Worm (Caenorhabditis elegans): ENCODE data around the gene gei-14.

Gene gei-14

ce11 chrII:8264619-8265018, 11.4 kb downstream of the gei-14 start, which contains the start of gene srdh-1:
Gene srdh-1, plus strand, starts transcription at chrII:8264661.
- TF ChIP-seq unc-62 (GFP tag; optimal IDR thresholded peaks at IDR 0.05) = no peak

ce11 chrII:8263562-8263961, 12.5 kb downstream of the gei-14 start:
- no peak for TF ChIP-seq unc-62 (GFP tag; optimal IDR thresholded peaks at IDR 0.05)

DNA sequence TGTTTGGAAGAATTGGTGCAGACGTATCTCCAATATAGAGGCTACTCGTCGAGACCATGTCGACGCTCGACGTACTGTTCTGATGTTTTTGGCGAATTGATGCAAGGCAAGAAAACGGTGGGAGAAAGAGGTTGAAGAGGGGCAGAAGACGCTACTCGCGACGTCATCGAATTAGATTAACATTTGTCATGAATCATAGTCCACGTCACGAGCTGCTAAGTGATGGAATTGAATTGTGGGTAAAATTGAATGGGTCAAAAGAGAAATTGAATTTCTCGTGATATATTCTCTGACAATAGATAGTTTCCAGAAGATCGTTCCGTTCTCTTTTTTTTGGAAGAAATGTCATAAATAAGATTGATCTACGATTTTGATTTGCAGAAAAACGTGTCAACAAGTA, 16.4 kb downstream of the gei-14 start:
- no peak for TF ChIP-seq unc-62 (GFP tag; optimal IDR thresholded peaks at IDR 0.05)

DNA sequence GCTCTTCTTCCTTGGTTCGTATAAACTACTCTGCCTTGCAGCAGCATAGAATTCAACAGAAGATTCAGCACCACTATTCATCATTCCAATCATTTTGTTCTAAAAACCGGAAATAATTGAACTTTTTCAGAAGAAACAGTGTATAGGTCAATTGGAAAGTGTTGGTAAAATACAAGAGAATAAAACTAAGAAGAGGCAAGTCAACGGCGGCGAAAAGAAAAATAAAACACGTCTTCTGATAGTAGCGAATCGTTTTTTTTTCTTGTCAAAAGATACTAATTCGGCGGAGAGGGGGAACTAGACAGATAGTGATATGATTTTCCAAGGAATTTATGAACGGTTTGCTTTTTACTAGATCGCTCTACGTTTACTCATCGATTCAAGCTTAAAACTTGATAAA, 17.0 kb downstream of the gei-14 start, which contains the start of gene F35C11.6:
TSS of gene F35C11.6 (minus strand) at position 101 of the 400 bp plus-strand sequence.
- TF ChIP-seq unc-62 (GFP tag; optimal IDR thresholded peaks at IDR 0.05) = no peak

DNA sequence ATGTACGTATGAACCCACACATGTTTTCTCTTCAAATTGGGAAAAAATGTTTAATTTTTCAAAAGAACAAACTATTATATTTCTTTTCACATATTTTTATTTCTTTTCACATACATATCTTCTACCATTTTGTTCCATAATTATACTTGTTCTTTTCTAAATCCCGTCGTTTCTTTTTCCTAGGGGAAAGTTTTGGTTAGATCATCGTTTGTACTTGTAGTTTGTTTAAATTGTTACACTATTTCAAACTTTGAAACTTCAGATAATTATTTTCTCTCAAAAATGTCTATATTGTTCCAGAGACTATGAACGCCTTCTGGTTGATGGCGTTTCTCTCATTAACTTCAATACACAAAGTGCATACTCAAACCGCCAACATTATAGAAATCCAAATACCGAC, 20.0 kb downstream of the gei-14 start, which contains the start of gene F35C11.7:
TSS of gene F35C11.7 (plus strand) at position 301 of the 400 bp plus-strand sequence.
- no peak for TF ChIP-seq unc-62 (GFP tag; optimal IDR thresholded peaks at IDR 0.05)

DNA sequence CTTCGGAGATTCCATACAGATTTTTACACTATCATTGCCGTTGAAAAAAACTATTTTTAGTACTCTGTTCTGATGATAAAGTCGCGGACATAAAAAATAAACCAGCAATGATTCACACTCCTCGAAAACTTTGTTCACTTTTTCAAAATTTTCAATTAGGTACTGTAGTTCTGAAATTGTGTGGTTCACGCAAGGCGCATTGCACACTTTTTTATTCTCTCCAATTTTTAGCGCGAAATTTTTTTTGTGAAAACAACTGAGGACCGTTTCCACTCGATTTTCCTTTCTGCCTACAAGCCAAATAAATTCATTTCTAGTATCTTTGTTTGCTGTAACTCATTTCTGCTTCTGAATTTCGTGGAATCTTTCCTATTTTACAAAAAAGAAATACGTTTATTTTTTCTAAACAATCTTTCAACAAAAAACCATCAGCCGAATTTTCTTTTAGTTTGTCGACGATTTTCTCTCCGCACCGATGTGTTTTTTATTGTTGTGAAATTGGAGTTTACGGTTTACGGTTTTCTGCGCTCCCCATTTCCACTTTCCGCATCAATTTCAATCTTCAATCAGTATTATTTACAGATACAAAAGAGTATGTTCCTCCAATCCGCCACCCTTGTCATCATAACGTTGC, 22.8 kb downstream of the gei-14 start, which contains the start of gene F35C11.5:
TSS of gene F35C11.5 (plus strand) at position 584 of the 634 bp plus-strand sequence.
- TF ChIP-seq unc-62 (GFP tag; optimal IDR thresholded peaks at IDR 0.05) = no peak

- TF ChIP-seq unc-62 (GFP tag; optimal IDR thresholded peaks at IDR 0.05) = no peak
Observed at ce11 chrII:8249710-8250109, 26.3 kb downstream of the gei-14 start.

- TF ChIP-seq unc-62 (GFP tag; optimal IDR thresholded peaks at IDR 0.05) = no peak
Observed at ce11 chrII:8248745-8249144, 27.3 kb downstream of the gei-14 start, which contains the start of the genes F35C11.2 and F35C11.4. Gene F35C11.2, minus strand, starts transcription at chrII:8248834. Gene F35C11.4, plus strand, starts transcription at chrII:8249004.

ce11 chrII:8246476-8246875, 29.6 kb downstream of the gei-14 start, which contains the start of gene F35C11.3:
Gene F35C11.3, plus strand, starts transcription at chrII:8246776.
- TF ChIP-seq unc-62 (GFP tag; optimal IDR thresholded peaks at IDR 0.05) = no peak

DNA sequence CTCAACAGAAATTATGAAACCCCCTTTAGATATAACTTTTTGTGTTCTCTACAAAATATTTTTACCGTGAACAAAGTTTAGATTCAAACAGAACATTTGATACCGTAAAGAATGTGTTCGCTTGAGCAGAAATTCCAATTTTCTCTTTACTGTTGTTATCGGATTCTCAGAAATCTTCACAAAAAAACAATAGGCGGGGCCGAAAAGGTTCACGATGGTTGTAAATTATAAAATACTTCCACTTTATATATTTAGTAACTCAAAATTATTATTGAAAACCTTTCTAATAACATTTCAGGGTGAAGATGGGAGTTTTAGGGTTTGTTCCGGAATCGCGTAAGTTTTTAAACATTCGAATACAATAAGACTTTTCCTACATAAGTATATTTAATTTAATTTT, 37.9 kb downstream of the gei-14 start, which contains the start of gene nlp-5:
TSS of gene nlp-5 (plus strand) at position 301 of the 400 bp plus-strand sequence.
- no peak for TF ChIP-seq unc-62 (GFP tag; optimal IDR thresholded peaks at IDR 0.05)

- TF ChIP-seq unc-62 (GFP tag; optimal IDR thresholded peaks at IDR 0.05) = no peak
Observed at ce11 chrII:8232489-8232888, 43.5 kb downstream of the gei-14 start, which contains the start of gene M110.7. Gene M110.7, plus strand, starts transcription at chrII:8232789.

DNA sequence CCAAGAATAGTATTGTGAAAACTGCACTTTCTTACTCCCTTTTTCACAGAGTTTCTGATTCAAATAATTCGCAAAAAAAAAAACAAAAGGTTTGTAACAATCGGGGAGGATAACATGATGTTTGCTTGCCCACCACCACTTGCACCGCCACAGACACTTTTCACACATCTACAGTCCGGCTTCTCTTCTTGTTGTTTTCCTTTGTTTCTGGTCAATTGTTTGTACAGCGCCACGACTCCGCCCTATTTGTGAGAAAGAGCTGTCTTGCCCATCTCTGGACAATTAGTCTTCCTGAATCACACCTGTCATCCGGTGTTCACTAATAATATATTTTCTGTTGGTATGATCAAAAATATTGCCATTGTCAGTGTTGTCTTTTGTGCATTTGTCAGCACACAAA, 45.1 kb downstream of the gei-14 start, which contains the start of gene M110.9:
TSS of gene M110.9 (plus strand) at position 301 of the 400 bp plus-strand sequence.
- no peak for TF ChIP-seq unc-62 (GFP tag; optimal IDR thresholded peaks at IDR 0.05)

DNA sequence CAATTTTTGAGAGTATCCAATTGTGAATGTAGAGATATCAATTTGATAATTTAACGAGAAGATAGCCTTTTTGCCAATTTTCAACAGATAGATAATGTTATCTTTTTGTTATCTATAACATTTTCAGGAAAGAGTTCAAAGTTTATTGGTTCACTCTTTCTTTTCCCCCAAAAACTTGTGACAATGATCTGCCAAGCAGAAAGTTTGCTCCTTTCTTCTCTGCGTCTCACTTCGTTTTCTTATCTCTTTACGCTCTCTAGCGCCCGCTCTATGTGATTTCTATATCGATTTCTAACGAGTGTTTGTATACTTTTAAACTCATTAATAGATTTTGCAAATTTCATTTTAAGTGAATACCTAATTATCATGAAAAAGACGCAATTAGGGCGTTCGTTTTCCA, 49.6 kb downstream of the gei-14 start:
- TF ChIP-seq unc-62 (GFP tag; optimal IDR thresholded peaks at IDR 0.05) = no peak

DNA sequence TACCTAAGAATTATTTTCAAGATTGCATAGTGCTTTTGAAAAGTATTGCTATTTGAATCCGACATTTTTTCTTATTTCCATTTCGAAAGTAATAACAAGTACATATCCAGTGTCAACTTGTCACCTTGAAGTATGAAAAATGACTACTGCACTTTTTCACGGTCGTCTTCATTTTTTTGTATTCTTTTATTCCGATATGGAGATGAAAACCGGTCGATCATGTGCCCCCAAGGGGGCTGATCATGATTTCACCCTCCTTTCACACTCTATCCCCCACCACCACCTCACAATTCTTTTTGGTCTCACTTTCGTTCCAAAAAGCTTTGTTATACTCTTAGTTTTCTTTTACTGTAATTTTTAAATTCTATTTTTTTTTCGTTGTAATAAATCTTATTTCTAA, 50.1 kb downstream of the gei-14 start:
- TF ChIP-seq unc-62 (GFP tag; optimal IDR thresholded peaks at IDR 0.05) = no peak

- no peak for TF ChIP-seq unc-62 (GFP tag; optimal IDR thresholded peaks at IDR 0.05)
Observed at ce11 chrII:8225347-8225746, 50.7 kb downstream of the gei-14 start.

DNA sequence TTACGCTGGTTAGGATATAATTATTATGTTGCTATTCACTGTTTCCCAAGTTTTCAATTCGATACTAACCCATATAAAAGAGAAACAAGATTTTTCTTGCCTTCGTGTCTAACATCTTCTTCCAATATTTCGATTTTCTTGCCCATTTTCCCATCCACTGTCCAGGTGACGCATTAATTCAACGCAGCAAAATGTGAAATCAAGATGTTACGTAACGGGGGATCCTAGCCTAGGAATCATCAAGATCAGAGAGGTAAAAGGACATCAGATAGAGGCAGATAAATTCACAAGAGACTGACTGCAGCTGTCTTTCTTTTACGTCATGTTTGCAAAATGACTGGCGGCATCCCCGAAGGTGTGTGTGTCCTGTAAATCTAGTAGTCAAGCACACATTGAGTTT, 51.4 kb downstream of the gei-14 start:
- no peak for TF ChIP-seq unc-62 (GFP tag; optimal IDR thresholded peaks at IDR 0.05)

ce11 chrII:8223945-8224344, 52.1 kb downstream of the gei-14 start:
- no peak for TF ChIP-seq unc-62 (GFP tag; optimal IDR thresholded peaks at IDR 0.05)
